Worm (Caenorhabditis elegans): ENCODE data around the gene hil-3.
A peak's percentile ranks its signal among the peaks of the same experiment; 100 is the strongest.

The hil-3 gene

DNA sequence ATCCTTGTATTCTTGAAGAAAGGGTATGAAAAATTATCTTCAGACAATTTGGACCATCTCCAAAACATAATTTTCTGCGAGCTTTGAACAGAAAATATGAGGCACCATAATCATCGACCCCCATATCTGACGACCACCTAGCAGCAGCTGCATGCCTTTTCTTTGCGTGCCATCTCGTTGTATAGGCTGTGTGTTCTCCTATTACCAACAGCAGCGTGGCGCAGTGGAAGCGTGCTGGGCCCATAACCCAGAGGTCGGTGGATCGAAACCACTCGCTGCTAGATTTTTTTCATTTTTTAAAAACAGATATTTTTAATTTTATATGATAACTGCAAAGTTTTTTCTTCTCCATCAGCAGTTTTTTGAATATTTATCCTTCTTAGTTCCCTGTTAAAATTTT, 3.0 kb upstream of the hil-3 start (continued):
- TF ChIP-seq npax-4 (tag; optimal IDR thresholded peaks at IDR 0.05) = no peak
- TF ChIP-seq hlh-13 (GFP tag; optimal IDR thresholded peaks at IDR 0.05) = peak; percentile 77
- TF ChIP-seq sox-2 (GFP tag; IDR thresholded peaks at IDR 0.05) = peak; percentile 91
- peak; percentile 15 for TF ChIP-seq unc-86 (tag; optimal IDR thresholded peaks at IDR 0.05)
- TF ChIP-seq hlh-30 (tag; optimal IDR thresholded peaks at IDR 0.05; ENCODE audit: insufficient read depth) = no peak
- TF ChIP-seq pag-3 (tag; optimal IDR thresholded peaks at IDR 0.05; ENCODE audit: borderline replicate concordance) = no peak
- peak; percentile 86 for TF ChIP-seq ttx-3 (tag; optimal IDR thresholded peaks at IDR 0.05)
- TF ChIP-seq tbx-2 (tag; optimal IDR thresholded peaks at IDR 0.05) = peak; percentile 72
- TF ChIP-seq ahr-1 (tag; optimal IDR thresholded peaks at IDR 0.05) = peak; percentile 7
- TF ChIP-seq fax-1 (tag; optimal IDR thresholded peaks at IDR 0.05) = peak; percentile 67
- peak; percentile 70 for TF ChIP-seq ceh-14 (tag; optimal IDR thresholded peaks at IDR 0.05)
- TF ChIP-seq rnt-1 (tag; optimal IDR thresholded peaks at IDR 0.05) = no peak
- TF ChIP-seq eyg-1 (tag; optimal IDR thresholded peaks at IDR 0.05) = peak; percentile 69
- peak; percentile 70 for TF ChIP-seq F13H6.1 (tag; optimal IDR thresholded peaks at IDR 0.05)
- TF ChIP-seq hlh-15 (tag; optimal IDR thresholded peaks at IDR 0.05) = no peak
- TF ChIP-seq unc-42 (tag; optimal IDR thresholded peaks at IDR 0.05) = no peak
- TF ChIP-seq madf-2 (tag; optimal IDR thresholded peaks at IDR 0.05) = peak; percentile 70
- peak; percentile 27 for TF ChIP-seq K09A11.1 (tag; optimal IDR thresholded peaks at IDR 0.05; ENCODE audit: insufficient read depth)
- no peak for TF ChIP-seq zip-5 (tag; optimal IDR thresholded peaks at IDR 0.05)
- TF ChIP-seq sox-4 (tag; optimal IDR thresholded peaks at IDR 0.05) = peak; percentile 80
- peak; percentile 72 for TF ChIP-seq ceh-31 (tag; optimal IDR thresholded peaks at IDR 0.05)
- TF ChIP-seq che-1 (tag; optimal IDR thresholded peaks at IDR 0.05) = peak; percentile 87
- TF ChIP-seq pros-1 (tag; optimal IDR thresholded peaks at IDR 0.05) = no peak
- peak; percentile 89 for TF ChIP-seq gmeb-2 (tag; optimal IDR thresholded peaks at IDR 0.05)
- peak; percentile 88 for TF ChIP-seq ceh-19 (GFP tag; optimal IDR thresholded peaks at IDR 0.05)
- peak; percentile 27 for TF ChIP-seq hlh-8 (tag; optimal IDR thresholded peaks at IDR 0.05)
- peak; percentile 61 for TF ChIP-seq ceh-48 (tag; optimal IDR thresholded peaks at IDR 0.05)
- TF ChIP-seq nhr-11 (tag; optimal IDR thresholded peaks at IDR 0.05) = no peak
- peak; percentile 77 for TF ChIP-seq pha-2 (tag; optimal IDR thresholded peaks at IDR 0.05)
- peak; percentile 12 for TF ChIP-seq ztf-16 (tag; optimal IDR thresholded peaks at IDR 0.05)
- TF ChIP-seq ets-4 (tag; optimal IDR thresholded peaks at IDR 0.05) = peak; percentile 21
- TF ChIP-seq lim-6 (tag; optimal IDR thresholded peaks at IDR 0.05) = peak; percentile 30
- TF ChIP-seq C08G9.2 (tag; optimal IDR thresholded peaks at IDR 0.05) = peak; percentile 55
- peak; percentile 74 for TF ChIP-seq ceh-34 (tag; optimal IDR thresholded peaks at IDR 0.05)
- peak; percentile 61 for TF ChIP-seq odd-2 (tag; optimal IDR thresholded peaks at IDR 0.05)
- peak; percentile 92 for TF ChIP-seq elt-2 (tag; optimal IDR thresholded peaks at IDR 0.05)
- peak; percentile 84 for TF ChIP-seq lin-11 (tag; optimal IDR thresholded peaks at IDR 0.05)
- peak; percentile 80 for TF ChIP-seq dmd-4 (tag; optimal IDR thresholded peaks at IDR 0.05; ENCODE audit: borderline replicate concordance)
- TF ChIP-seq unc-3 (GFP tag; conservative IDR thresholded peaks at IDR 0.05) = peak; percentile 89
- TF ChIP-seq unc-3 (tag; optimal IDR thresholded peaks at IDR 0.05) = peak; percentile 25
- TF ChIP-seq ref-2 (tag; optimal IDR thresholded peaks at IDR 0.05) = peak; percentile 1
- TF ChIP-seq pat-9 (tag; optimal IDR thresholded peaks at IDR 0.05) = peak; percentile 71
- peak; percentile 80 for TF ChIP-seq ceh-2 (tag; optimal IDR thresholded peaks at IDR 0.05)
- peak; percentile 86 for TF ChIP-seq T23F11.4 (GFP tag; optimal IDR thresholded peaks at IDR 0.05)

- TF ChIP-seq ceh-45 (GFP tag; IDR thresholded peaks at IDR 0.05) (0 out of 2 replicates have a peak, but pooled peaks have one; percentile 17), ceh-14 (tag; optimal IDR thresholded peaks at IDR 0.05) (no peak), hlh-8 (tag; optimal IDR thresholded peaks at IDR 0.05) (no peak), gmeb-2 (tag; optimal IDR thresholded peaks at IDR 0.05) (no peak), elt-4 (tag; optimal IDR thresholded peaks at IDR 0.05) (no peak), ceh-2 (tag; optimal IDR thresholded peaks at IDR 0.05) (no peak)
Observed at ce11 chrX:8156502-8156901, 2.5 kb upstream of the hil-3 start.

All from whole organism, late embryonic.